Comparison of ENCODE assay signal across 1 fruit fly cellular context in genomic region chr3L:16584074-16584578, dm6.
TF ChIP-seq lines count a peak whose summit lies in the region.

TSS of gene UQCR-C2 (plus strand) at chr3L:16584124.

TF ChIP-seq in whole organism, embryonic, 481 proteins besides CTCF, POLR2A, EP300 and RAD21 (continued from another document and continues in another):
- no peak for TF ChIP-seq CG10274 (GFP tag; optimal IDR thresholded peaks at IDR 0.05; lab: Kevin White, UChicago)
- TF ChIP-seq Aef1 (GFP tag; IDR thresholded peaks at IDR 0.05; lab: Robert Waterston, UW), result no peak
- TF ChIP-seq al (GFP tag; IDR thresholded peaks at IDR 0.05; lab: Robert Waterston, UW), result no peak
- no peak for TF ChIP-seq CG1832 (GFP tag; optimal IDR thresholded peaks at IDR 0.05; lab: Kevin White, UChicago)
- peak; percentile 19; the same call in 1 of the 2 replicates for TF ChIP-seq CG13287 (GFP tag; IDR thresholded peaks at IDR 0.05; lab: Robert Waterston, UW; ENCODE audit: partially characterized antibody)
- TF ChIP-seq sc (optimal IDR thresholded peaks at IDR 0.05; lab: Kevin White, UChicago), result no peak
- TF ChIP-seq sc (GFP tag; optimal IDR thresholded peaks at IDR 0.05; lab: Kevin White, UChicago), result no peak
- TF ChIP-seq CG2116 (GFP tag; optimal IDR thresholded peaks at IDR 0.05; lab: Kevin White, UChicago), result peak; percentile 44
- no peak for TF ChIP-seq Dfd (GFP tag; optimal IDR thresholded peaks at IDR 0.05; lab: Kevin White, UChicago)
- no peak for TF ChIP-seq CG5953 (GFP tag; IDR thresholded peaks at IDR 0.05; lab: Robert Waterston, UW)
- TF ChIP-seq CG18011 (GFP tag; optimal IDR thresholded peaks at IDR 0.05; lab: Kevin White, UChicago), result no peak
- no peak for TF ChIP-seq CG13296 (GFP tag; optimal IDR thresholded peaks at IDR 0.05; lab: Kevin White, UChicago)
- TF ChIP-seq Gsc (GFP tag; IDR thresholded peaks at IDR 0.05; lab: Robert Waterston, UW), result no peak
- TF ChIP-seq Dek (tag; optimal IDR thresholded peaks at IDR 0.05; lab: Kevin White, UChicago), result peak; percentile 50
- no peak for TF ChIP-seq corto (GFP tag; optimal IDR thresholded peaks at IDR 0.05; lab: Kevin White, UChicago)
- no peak for TF ChIP-seq onecut (GFP tag; IDR thresholded peaks at IDR 0.05; lab: Robert Waterston, UW)
- no peak for TF ChIP-seq Usf (GFP tag; optimal IDR thresholded peaks at IDR 0.05; lab: Kevin White, UChicago)
- TF ChIP-seq Elba2 (GFP tag; optimal IDR thresholded peaks at IDR 0.05; lab: Kevin White, UChicago), result no peak
- TF ChIP-seq Stat92E (GFP tag; optimal IDR thresholded peaks at IDR 0.05; lab: Kevin White, UChicago), result peak in 1 of 3 experiments; percentile 52
- no peak for TF ChIP-seq disco-r (GFP tag; optimal IDR thresholded peaks at IDR 0.05; lab: Kevin White, UChicago)
- no peak for TF ChIP-seq dan (GFP tag; IDR thresholded peaks at IDR 0.05; lab: Robert Waterston, UW)
- TF ChIP-seq CG32532 (GFP tag; IDR thresholded peaks at IDR 0.05; lab: Robert Waterston, UW), result peak; percentile 16; the same call in 1 of the 2 replicates
- no peak for TF ChIP-seq CG10565 (GFP tag; optimal IDR thresholded peaks at IDR 0.05; lab: Kevin White, UChicago)
- TF ChIP-seq HHEX (GFP tag; optimal IDR thresholded peaks at IDR 0.05; lab: Kevin White, UChicago), result no peak
- TF ChIP-seq Sox102F (GFP tag; optimal IDR thresholded peaks at IDR 0.05; lab: Kevin White, UChicago), result no peak
- no peak for TF ChIP-seq CG2129 (GFP tag; IDR thresholded peaks at IDR 0.05; lab: Robert Waterston, UW; ENCODE audit: partially characterized antibody)
- peak; percentile 46 for TF ChIP-seq phol (tag; optimal IDR thresholded peaks at IDR 0.05; lab: Kevin White, UChicago)
- TF ChIP-seq scrt (GFP tag; optimal IDR thresholded peaks at IDR 0.05; lab: Kevin White, UChicago), result no peak
- no peak for TF ChIP-seq tin (GFP tag; optimal IDR thresholded peaks at IDR 0.05; lab: Kevin White, UChicago)
- peak; percentile 63 for TF ChIP-seq E2f2 (GFP tag; IDR thresholded peaks at IDR 0.05; lab: Robert Waterston, UW)
- no peak for TF ChIP-seq CG18599 (GFP tag; optimal IDR thresholded peaks at IDR 0.05; lab: Kevin White, UChicago)
- TF ChIP-seq Fer1 (GFP tag; optimal IDR thresholded peaks at IDR 0.05; lab: Kevin White, UChicago), result peak; percentile 42
- no peak for TF ChIP-seq ash1 (GFP tag; optimal IDR thresholded peaks at IDR 0.05; lab: Kevin White, UChicago)
- no peak for TF ChIP-seq CG10543 (GFP tag; optimal IDR thresholded peaks at IDR 0.05; lab: Kevin White, UChicago)
- TF ChIP-seq Blimp-1 (GFP tag; optimal IDR thresholded peaks at IDR 0.05; lab: Kevin White, UChicago), result no peak
- no peak for TF ChIP-seq CG10462 (GFP tag; optimal IDR thresholded peaks at IDR 0.05; lab: Kevin White, UChicago)
- no peak for TF ChIP-seq CG31365 (tag; optimal IDR thresholded peaks at IDR 0.05; lab: Kevin White, UChicago)
- TF ChIP-seq CG7928 (GFP tag; optimal IDR thresholded peaks at IDR 0.05; lab: Kevin White, UChicago), result peak; percentile 37
- no peak for TF ChIP-seq hb (GFP tag; IDR thresholded peaks at IDR 0.05; lab: Robert Waterston, UW; ENCODE audit: partially characterized antibody)
- TF ChIP-seq ap (GFP tag; IDR thresholded peaks at IDR 0.05; lab: Robert Waterston, UW), result no peak
- no peak for TF ChIP-seq CG14667 (GFP tag; IDR thresholded peaks at IDR 0.05; lab: Robert Waterston, UW)
- peak; percentile 60 for TF ChIP-seq CG17829 (tag; optimal IDR thresholded peaks at IDR 0.05; lab: Kevin White, UChicago)
- no peak for TF ChIP-seq CG18476 (GFP tag; optimal IDR thresholded peaks at IDR 0.05; lab: Kevin White, UChicago)
- TF ChIP-seq ato (GFP tag; IDR thresholded peaks at IDR 0.05; lab: Robert Waterston, UW; ENCODE audit: partially characterized antibody), result no peak
- peak; percentile 61 for TF ChIP-seq BEAF-32 (GFP tag; optimal IDR thresholded peaks at IDR 0.05; lab: Kevin White, UChicago)
- no peak for TF ChIP-seq wor (GFP tag; IDR thresholded peaks at IDR 0.05; lab: Robert Waterston, UW)
- TF ChIP-seq sens-2 (GFP tag; IDR thresholded peaks at IDR 0.05; lab: Robert Waterston, UW), result no peak
- no peak for TF ChIP-seq CG4730 (GFP tag; IDR thresholded peaks at IDR 0.05; lab: Robert Waterston, UW)
- TF ChIP-seq CG11085 (GFP tag; IDR thresholded peaks at IDR 0.05; lab: Robert Waterston, UW), result no peak
- TF ChIP-seq cato (GFP tag; optimal IDR thresholded peaks at IDR 0.05; lab: Kevin White, UChicago; ENCODE audit: borderline replicate concordance), result no peak
- no peak for TF ChIP-seq CG2875 (GFP tag; optimal IDR thresholded peaks at IDR 0.05; lab: Kevin White, UChicago)
- no peak for TF ChIP-seq CG11723 (GFP tag; optimal IDR thresholded peaks at IDR 0.05; lab: Kevin White, UChicago)
- peak; percentile 33; the same call in 1 of the 3 replicates for TF ChIP-seq Doc3 (GFP tag; IDR thresholded peaks at IDR 0.05; lab: Robert Waterston, UW; ENCODE audit: partially characterized antibody)
- TF ChIP-seq cwo (GFP tag; optimal IDR thresholded peaks at IDR 0.05; lab: Kevin White, UChicago), result no peak
- TF ChIP-seq gro (GFP tag; optimal IDR thresholded peaks at IDR 0.05; lab: Kevin White, UChicago), result peak; percentile 54
- peak; percentile 60 for TF ChIP-seq CG12659 (GFP tag; optimal IDR thresholded peaks at IDR 0.05; lab: Kevin White, UChicago)
- TF ChIP-seq ac (GFP tag; optimal IDR thresholded peaks at IDR 0.05; lab: Kevin White, UChicago), result no peak
- TF ChIP-seq tap (tag; optimal IDR thresholded peaks at IDR 0.05; lab: Kevin White, UChicago), result no peak
- peak; percentile 6; the same call in 1 of the 3 replicates for TF ChIP-seq ci (GFP tag; IDR thresholded peaks at IDR 0.05; lab: Robert Waterston, UW)
- TF ChIP-seq mam (GFP tag; optimal IDR thresholded peaks at IDR 0.05; lab: Kevin White, UChicago), result no peak
- TF ChIP-seq Dad (GFP tag; optimal IDR thresholded peaks at IDR 0.05; lab: Kevin White, UChicago), result no peak
- TF ChIP-seq HLH4C (GFP tag; IDR thresholded peaks at IDR 0.05; lab: Robert Waterston, UW; ENCODE audit: partially characterized antibody), result no peak
- TF ChIP-seq gsb-n (tag; optimal IDR thresholded peaks at IDR 0.05; lab: Kevin White, UChicago), result no peak
- TF ChIP-seq CG8924 (tag; optimal IDR thresholded peaks at IDR 0.05; lab: Kevin White, UChicago), result peak; percentile 36
- no peak for TF ChIP-seq CG5180 (GFP tag; optimal IDR thresholded peaks at IDR 0.05; lab: Kevin White, UChicago)
- no peak for TF ChIP-seq Dbx (GFP tag; IDR thresholded peaks at IDR 0.05; lab: Robert Waterston, UW)
- peak; percentile 39 for TF ChIP-seq Sin3A (optimal IDR thresholded peaks at IDR 0.05; lab: Kevin White, UChicago)
- TF ChIP-seq zf30C (GFP tag; optimal IDR thresholded peaks at IDR 0.05; lab: Kevin White, UChicago), result no peak
- no peak for TF ChIP-seq CG10979 (tag; optimal IDR thresholded peaks at IDR 0.05; lab: Kevin White, UChicago)
- TF ChIP-seq slou (GFP tag; optimal IDR thresholded peaks at IDR 0.05; lab: Kevin White, UChicago), result no peak
- no peak for TF ChIP-seq CG2199 (GFP tag; IDR thresholded peaks at IDR 0.05; lab: Robert Waterston, UW)
- TF ChIP-seq CG10366 (GFP tag; IDR thresholded peaks at IDR 0.05; lab: Robert Waterston, UW), result no peak
- TF ChIP-seq Adf1 (GFP tag; IDR thresholded peaks at IDR 0.05; lab: Robert Waterston, UW), result no peak
- peak; percentile 30; the same call in 1 of the 2 replicates for TF ChIP-seq amos (GFP tag; IDR thresholded peaks at IDR 0.05; lab: Robert Waterston, UW; ENCODE audit: partially characterized antibody)
- no peak for TF ChIP-seq abd-A (tag; optimal IDR thresholded peaks at IDR 0.05; lab: Kevin White, UChicago)
- peak; percentile 64 for TF ChIP-seq Dp (GFP tag; optimal IDR thresholded peaks at IDR 0.05; lab: Kevin White, UChicago)
- no peak for TF ChIP-seq tgo (GFP tag; IDR thresholded peaks at IDR 0.05; lab: Robert Waterston, UW)
- TF ChIP-seq CG4282 (GFP tag; optimal IDR thresholded peaks at IDR 0.05; lab: Kevin White, UChicago), result no peak
- TF ChIP-seq CG42726 (GFP tag; IDR thresholded peaks at IDR 0.05; lab: Robert Waterston, UW; ENCODE audit: partially characterized antibody), result peak; percentile 44; the same call in 1 of the 2 replicates
- TF ChIP-seq toy (GFP tag; IDR thresholded peaks at IDR 0.05; lab: Robert Waterston, UW), result no peak
- no peak for TF ChIP-seq Sox100B (GFP tag; optimal IDR thresholded peaks at IDR 0.05; lab: Kevin White, UChicago)
- TF ChIP-seq pfk (GFP tag; optimal IDR thresholded peaks at IDR 0.05; lab: Kevin White, UChicago), result no peak
- peak; percentile 19 for TF ChIP-seq lilli (GFP tag; optimal IDR thresholded peaks at IDR 0.05; lab: Kevin White, UChicago)
- no peak for TF ChIP-seq cas (GFP tag; IDR thresholded peaks at IDR 0.05; lab: Robert Waterston, UW)
- peak; percentile 44 for TF ChIP-seq CG8290 (GFP tag; optimal IDR thresholded peaks at IDR 0.05; lab: Kevin White, UChicago)
- TF ChIP-seq CG8290 (tag; optimal IDR thresholded peaks at IDR 0.05; lab: Kevin White, UChicago), result peak in 1 of 2 experiments; percentile 61
- no peak for TF ChIP-seq Fer2 (tag; optimal IDR thresholded peaks at IDR 0.05; lab: Kevin White, UChicago)
- peak; percentile 71 for TF ChIP-seq CG33213 (GFP tag; optimal IDR thresholded peaks at IDR 0.05; lab: Kevin White, UChicago)
- no peak for TF ChIP-seq yki (optimal IDR thresholded peaks at IDR 0.05; lab: Kevin White, UChicago)
- no peak for TF ChIP-seq odd (GFP tag; optimal IDR thresholded peaks at IDR 0.05; lab: Kevin White, UChicago)
- TF ChIP-seq CG17385 (GFP tag; optimal IDR thresholded peaks at IDR 0.05; lab: Kevin White, UChicago), result no peak
- TF ChIP-seq CG4404 (GFP tag; IDR thresholded peaks at IDR 0.05; lab: Robert Waterston, UW), result no peak
- no peak for TF ChIP-seq h (optimal IDR thresholded peaks at IDR 0.05; lab: Kevin White, UChicago)
- TF ChIP-seq salm (tag; optimal IDR thresholded peaks at IDR 0.05; lab: Kevin White, UChicago), result no peak
- TF ChIP-seq sug (tag; optimal IDR thresholded peaks at IDR 0.05; lab: Kevin White, UChicago), result peak; percentile 49
- TF ChIP-seq zen (tag; optimal IDR thresholded peaks at IDR 0.05; lab: Kevin White, UChicago), result peak; percentile 23
- peak; percentile 49 for TF ChIP-seq Rfx (GFP tag; IDR thresholded peaks at IDR 0.05; lab: Robert Waterston, UW)
- TF ChIP-seq CG33557 (GFP tag; optimal IDR thresholded peaks at IDR 0.05; lab: Kevin White, UChicago), result peak; percentile 29
- TF ChIP-seq sr (GFP tag; IDR thresholded peaks at IDR 0.05; lab: Robert Waterston, UW), result no peak
- TF ChIP-seq HLHmδ (GFP tag; optimal IDR thresholded peaks at IDR 0.05; lab: Kevin White, UChicago), result no peak
- no peak for TF ChIP-seq NC2α (GFP tag; optimal IDR thresholded peaks at IDR 0.05; lab: Kevin White, UChicago)
- TF ChIP-seq CG3847 (GFP tag; IDR thresholded peaks at IDR 0.05; lab: Robert Waterston, UW), result peak; percentile 38; the same call in 1 of the 2 replicates
- TF ChIP-seq Kr (GFP tag; optimal IDR thresholded peaks at IDR 0.05; lab: Kevin White, UChicago), result no peak
- TF ChIP-seq Awh (GFP tag; IDR thresholded peaks at IDR 0.05; lab: Robert Waterston, UW), result no peak
- no peak for TF ChIP-seq ssp (GFP tag; IDR thresholded peaks at IDR 0.05; lab: Robert Waterston, UW)
- peak; percentile 63 for TF ChIP-seq sd (tag; optimal IDR thresholded peaks at IDR 0.05; lab: Kevin White, UChicago)
- peak; percentile 84 for TF ChIP-seq CG9437 (GFP tag; optimal IDR thresholded peaks at IDR 0.05; lab: Kevin White, UChicago)
- TF ChIP-seq trem (tag; optimal IDR thresholded peaks at IDR 0.05; lab: Kevin White, UChicago), result peak; percentile 70
- TF ChIP-seq CG12219 (GFP tag; optimal IDR thresholded peaks at IDR 0.05; lab: Kevin White, UChicago), result no peak
- TF ChIP-seq NFAT (GFP tag; IDR thresholded peaks at IDR 0.05; lab: Robert Waterston, UW), result no peak
- TF ChIP-seq Nf-YC (tag; optimal IDR thresholded peaks at IDR 0.05; lab: Kevin White, UChicago), result peak; percentile 29
- no peak for TF ChIP-seq sima (GFP tag; optimal IDR thresholded peaks at IDR 0.05; lab: Kevin White, UChicago)
- no peak for TF ChIP-seq gce (GFP tag; IDR thresholded peaks at IDR 0.05; lab: Robert Waterston, UW)
- no peak for TF ChIP-seq lola (GFP tag; optimal IDR thresholded peaks at IDR 0.05; lab: Kevin White, UChicago)
- no peak for TF ChIP-seq hkb (optimal IDR thresholded peaks at IDR 0.05; lab: Kevin White, UChicago)
- no peak for TF ChIP-seq hkb (GFP tag; IDR thresholded peaks at IDR 0.05; lab: Robert Waterston, UW)
- TF ChIP-seq tup (GFP tag; optimal IDR thresholded peaks at IDR 0.05; lab: Kevin White, UChicago), result no peak
- TF ChIP-seq br (optimal IDR thresholded peaks at IDR 0.05; lab: Kevin White, UChicago), result no peak
- no peak for TF ChIP-seq ara (GFP tag; IDR thresholded peaks at IDR 0.05; lab: Robert Waterston, UW)
- no peak for TF ChIP-seq zen2 (GFP tag; IDR thresholded peaks at IDR 0.05; lab: Robert Waterston, UW; ENCODE audit: partially characterized antibody)
- TF ChIP-seq dmrt11E (tag; optimal IDR thresholded peaks at IDR 0.05; lab: Kevin White, UChicago), result no peak
- no peak for TF ChIP-seq HLH3B (GFP tag; IDR thresholded peaks at IDR 0.05; lab: Robert Waterston, UW)
- TF ChIP-seq eyg (GFP tag; optimal IDR thresholded peaks at IDR 0.05; lab: Kevin White, UChicago), result no peak
- TF ChIP-seq CG6689 (GFP tag; IDR thresholded peaks at IDR 0.05; lab: Robert Waterston, UW), result no peak
- no peak for TF ChIP-seq TFAM (GFP tag; optimal IDR thresholded peaks at IDR 0.05; lab: Kevin White, UChicago)
- TF ChIP-seq nerfin-1 (tag; optimal IDR thresholded peaks at IDR 0.05; lab: Kevin White, UChicago), result peak; percentile 20
- peak; percentile 70 for TF ChIP-seq Myb (GFP tag; optimal IDR thresholded peaks at IDR 0.05; lab: Kevin White, UChicago)
- TF ChIP-seq ranshi (GFP tag; IDR thresholded peaks at IDR 0.05; lab: Robert Waterston, UW), result no peak
- TF ChIP-seq Lim3 (GFP tag; IDR thresholded peaks at IDR 0.05; lab: Robert Waterston, UW), result no peak
- TF ChIP-seq rib (GFP tag; IDR thresholded peaks at IDR 0.05; lab: Robert Waterston, UW), result no peak
- no peak for TF ChIP-seq D19A (tag; optimal IDR thresholded peaks at IDR 0.05; lab: Kevin White, UChicago)
- TF ChIP-seq pum (GFP tag; optimal IDR thresholded peaks at IDR 0.05; lab: Kevin White, UChicago), result no peak
- TF ChIP-seq CG9609 (GFP tag; optimal IDR thresholded peaks at IDR 0.05; lab: Kevin White, UChicago), result no peak
- TF ChIP-seq hbn (GFP tag; IDR thresholded peaks at IDR 0.05; lab: Robert Waterston, UW; ENCODE audit: partially characterized antibody), result no peak
- TF ChIP-seq CG7556 (GFP tag; optimal IDR thresholded peaks at IDR 0.05; lab: Kevin White, UChicago), result no peak
- no peak for TF ChIP-seq ATbp (GFP tag; optimal IDR thresholded peaks at IDR 0.05; lab: Kevin White, UChicago)
- TF ChIP-seq CG1647 (GFP tag; optimal IDR thresholded peaks at IDR 0.05; lab: Kevin White, UChicago), result no peak
